Worm (Caenorhabditis elegans) whole organism, young adult: ENCODE measurements around the gene sra-28.
A peak's percentile ranks its signal among the peaks of the same experiment; 100 is the strongest.

ENCODE experiments used
- B0019.2 ChIP-seq: fragments of 200-800 bp; sonication (Bioruptor generic); conservative IDR thresholded peaks from 2 replicates; pipeline ENCODE4 v1.3.6; 2022; ENCODE audit warnings: missing genetic modification reagents, missing genetic modification characterization, missing compliant biosample characterization
- C06A6.2 ChIP-seq: fragments of 200-800 bp; sonication (Bioruptor generic); conservative IDR thresholded peaks from 2 replicates; pipeline ENCODE4 v1.3.6; 2022; ENCODE audit warnings: missing genetic modification characterization, missing compliant biosample characterization
- F22D6.2 ChIP-seq: sonication (generic microtip); optimal IDR thresholded peaks from 2 replicates; lab custom pipeline; 2016; ENCODE audit warnings: mild to moderate bottlenecking, missing genetic modification characterization, missing compliant biosample characterization
- F37B4.10 ChIP-seq: fragments of 200-800 bp; sonication (Bioruptor generic); IDR thresholded peaks from 2 replicates; pipeline ENCODE4 v1.3.6; 2022; ENCODE audit warnings: missing genetic modification characterization, missing compliant biosample characterization
- F39B2.1 ChIP-seq: fragments of 200-800 bp; sonication (Bioruptor generic); IDR thresholded peaks from 2 replicates; pipeline ENCODE4 v1.3.6; 2022; ENCODE audit warnings: missing genetic modification reagents, missing genetic modification characterization, missing compliant biosample characterization
- T07F8.4 ChIP-seq: sonication (generic microtip); optimal IDR thresholded peaks from 2 replicates; lab custom pipeline; 2016; ENCODE audit warnings: mild to moderate bottlenecking, missing genetic modification characterization, moderate library complexity, missing compliant biosample characterization
- T26A5.8 ChIP-seq: sonication (generic microtip); optimal IDR thresholded peaks from 2 replicates; lab custom pipeline; 2016; ENCODE audit warnings: missing genetic modification characterization, missing compliant biosample characterization
- Y67H2A.10 ChIP-seq: fragments of 200-800 bp; sonication (Bioruptor generic); conservative IDR thresholded peaks from 2 replicates; pipeline ENCODE4 v1.3.6; 2022; ENCODE audit warnings: missing genetic modification reagents, missing genetic modification characterization, missing compliant biosample characterization
- Y95B8A.8 ChIP-seq: fragments of 200-800 bp; sonication (Bioruptor generic); IDR thresholded peaks from 2 replicates; pipeline ENCODE4 v1.3.6; 2022; ENCODE audit warnings: missing genetic modification reagents, missing genetic modification characterization, missing compliant biosample characterization
- ZK185.1 ChIP-seq: sonication (generic microtip); optimal IDR thresholded peaks from 2 replicates; lab custom pipeline; 2016; ENCODE audit warnings: mild to moderate bottlenecking, missing genetic modification characterization, missing compliant biosample characterization; ENCODE audit not compliant: poor library complexity, severe bottlenecking
- akir-1 ChIP-seq: fragments of 200-800 bp; sonication (Bioruptor generic); optimal IDR thresholded peaks from 2 replicates; lab custom pipeline; 2018; ENCODE audit warnings: mild to moderate bottlenecking, missing genetic modification characterization, moderate library complexity, missing compliant biosample characterization
- aptf-3 ChIP-seq: fragments of 200-800 bp; sonication (Bioruptor generic); IDR thresholded peaks from 2 replicates; pipeline ENCODE4 v1.3.6; 2022; ENCODE audit warnings: missing genetic modification characterization, missing compliant biosample characterization
- athp-1 ChIP-seq: sonication (generic microtip); optimal IDR thresholded peaks from 2 replicates; lab custom pipeline; 2017; ENCODE audit warnings: mild to moderate bottlenecking, missing genetic modification characterization, missing compliant biosample characterization
- cebp-1 ChIP-seq, 2 experiments: fragments of 200-800 bp in 1 of 2; sonication (Bioruptor generic) in 1 of 2; sonication (generic microtip) in 1 of 2; IDR thresholded peaks in 1 of 2; optimal IDR thresholded peaks in 1 of 2; 2 replicates each; pipeline versions ENCODE4 v1.3.6 to Lab custom; 2017 to 2022; ENCODE audit warnings: missing compliant biosample characterization in 2 of 2, missing genetic modification characterization in 2 of 2, mild to moderate bottlenecking in 1 of 2, missing genetic modification reagents in 1 of 2, moderate library complexity in 1 of 2
- ceh-58 ChIP-seq: fragments of 200-800 bp; sonication (Bioruptor generic); IDR thresholded peaks from 2 replicates; pipeline ENCODE4 v1.3.6; 2022; ENCODE audit warnings: missing genetic modification characterization, missing compliant biosample characterization
- ceh-79 ChIP-seq: sonication (generic microtip); optimal IDR thresholded peaks from 2 replicates; lab custom pipeline; 2017; ENCODE audit warnings: mild to moderate bottlenecking, missing genetic modification characterization, missing compliant biosample characterization
- chd-7 ChIP-seq: sonication (generic microtip); optimal IDR thresholded peaks from 2 replicates; lab custom pipeline; 2016; ENCODE audit warnings: mild to moderate bottlenecking, missing genetic modification characterization, moderate library complexity, missing compliant biosample characterization
- egl-18 ChIP-seq: fragments of 200-800 bp; sonication (Bioruptor generic); IDR thresholded peaks from 2 replicates; pipeline ENCODE4 v1.3.6; 2022; ENCODE audit warnings: missing genetic modification reagents, missing genetic modification characterization, missing compliant biosample characterization
- egrh-3 ChIP-seq: fragments of 200-800 bp; sonication (Bioruptor generic); IDR thresholded peaks from 2 replicates; pipeline ENCODE4 v1.3.6; 2022; ENCODE audit warnings: missing genetic modification reagents, missing genetic modification characterization, missing compliant biosample characterization
- ekl-4 ChIP-seq: fragments of 200-800 bp; sonication (Bioruptor generic); IDR thresholded peaks from 2 replicates; pipeline ENCODE4 v1.3.6; 2022; ENCODE audit warnings: missing genetic modification reagents, missing genetic modification characterization, missing compliant biosample characterization
- hmg-1.2 ChIP-seq: fragments of 200-800 bp; sonication (Bioruptor generic); IDR thresholded peaks from 2 replicates; pipeline ENCODE4 v1.3.6; 2022; ENCODE audit warnings: missing genetic modification reagents, missing genetic modification characterization, missing compliant biosample characterization
- hsf-1 ChIP-seq: fragments of 200-800 bp; sonication (Bioruptor generic); IDR thresholded peaks from 2 replicates; pipeline ENCODE4 v1.3.6; 2022; ENCODE audit warnings: missing genetic modification reagents, missing genetic modification characterization, missing compliant biosample characterization
- lag-1 ChIP-seq: fragments of 200-800 bp; sonication (Bioruptor generic); IDR thresholded peaks from 2 replicates; pipeline ENCODE4 v1.3.6; 2022; ENCODE audit warnings: missing genetic modification reagents, missing genetic modification characterization, missing compliant biosample characterization
- lin-26 ChIP-seq: fragments of 200-800 bp; sonication (Bioruptor generic); IDR thresholded peaks from 2 replicates; pipeline ENCODE4 v1.3.6; 2022; ENCODE audit warnings: missing genetic modification reagents, missing genetic modification characterization, missing compliant biosample characterization
- lin-35 ChIP-seq, 3 experiments: fragments of 150-350 bp in 2 of 3; sonication (generic microtip) in 1 of 3; optimal IDR thresholded peaks; 2 replicates each; lab custom pipeline; 2014 to 2018; ENCODE audit warnings: missing biosample characterization in 3 of 3, missing genetic modification characterization in 3 of 3, missing genetic modification reagents in 3 of 3
- lsl-1 ChIP-seq: fragments of 200-800 bp; sonication (Bioruptor generic); optimal IDR thresholded peaks from 2 replicates; lab custom pipeline; 2018; ENCODE audit warnings: mild to moderate bottlenecking, missing genetic modification characterization, moderate library complexity, missing compliant biosample characterization
- madf-10 ChIP-seq: sonication (generic microtip); optimal IDR thresholded peaks from 2 replicates; lab custom pipeline; 2016; ENCODE audit warnings: mild to moderate bottlenecking, missing genetic modification characterization, missing compliant biosample characterization
- mcd-1 ChIP-seq: fragments of 200-800 bp; sonication (Bioruptor generic); IDR thresholded peaks from 2 replicates; pipeline ENCODE4 v1.3.6; 2022; ENCODE audit warnings: missing genetic modification reagents, missing genetic modification characterization, missing compliant biosample characterization
- nfya-2 ChIP-seq: fragments of 200-800 bp; sonication (Bioruptor generic); IDR thresholded peaks from 2 replicates; pipeline ENCODE4 v1.3.6; 2022; ENCODE audit warnings: missing genetic modification reagents, missing genetic modification characterization, missing compliant biosample characterization
- nhr-120 ChIP-seq: fragments of 200-800 bp; sonication (Bioruptor generic); IDR thresholded peaks from 2 replicates; pipeline ENCODE4 v1.3.6; 2022; ENCODE audit warnings: missing genetic modification characterization, missing compliant biosample characterization
- pbrm-1 ChIP-seq: fragments of 200-800 bp; sonication (Bioruptor generic); IDR thresholded peaks from 2 replicates; pipeline ENCODE4 v1.3.6; 2022; ENCODE audit warnings: missing genetic modification reagents, missing genetic modification characterization, missing compliant biosample characterization
- sea-2 ChIP-seq: fragments of 200-800 bp; sonication (Bioruptor generic); IDR thresholded peaks from 2 replicates; pipeline ENCODE4 v1.3.6; 2022; ENCODE audit warnings: missing genetic modification characterization, missing compliant biosample characterization
- tbx-9 ChIP-seq: sonication (generic microtip); optimal IDR thresholded peaks from 2 replicates; lab custom pipeline; 2016; ENCODE audit warnings: borderline replicate concordance, missing genetic modification characterization, inconsistent platforms, missing compliant biosample characterization
- tlf-1 ChIP-seq: fragments of 200-800 bp; sonication (Bioruptor generic); optimal IDR thresholded peaks from 2 replicates; lab custom pipeline; 2018; ENCODE audit warnings: mild to moderate bottlenecking, missing genetic modification characterization, missing compliant biosample characterization
- unc-130 ChIP-seq: sonication (generic microtip); optimal IDR thresholded peaks from 2 replicates; lab custom pipeline; 2016; ENCODE audit warnings: missing genetic modification reagents, missing genetic modification characterization, missing compliant biosample characterization
- unc-62 ChIP-seq: fragments of 150-350 bp; optimal IDR thresholded peaks from 2 replicates; lab custom pipeline; 2014; ENCODE audit warnings: missing biosample characterization, missing genetic modification reagents, missing genetic modification characterization
- ztf-18 ChIP-seq: sonication (generic microtip); optimal IDR thresholded peaks from 2 replicates; lab custom pipeline; 2016; ENCODE audit warnings: missing genotype, mild to moderate bottlenecking, missing genetic modification characterization, missing compliant biosample characterization
- ztf-25 ChIP-seq: fragments of 200-800 bp; sonication (Bioruptor generic); IDR thresholded peaks from 2 replicates; pipeline ENCODE4 v1.3.6; 2022; ENCODE audit warnings: missing genetic modification reagents, missing genetic modification characterization, missing compliant biosample characterization

sra-28 gene

ce11 chrII:6573677-6574076, at the start of gene sra-28:
Gene sra-28 (minus strand): TSS chrII:6573777.
- no peak for TF ChIP-seq unc-62
- no peak for TF ChIP-seq hsf-1 (GFP tag; lab: Robert Waterston, UW)
- no peak for TF ChIP-seq F37B4.10 (GFP tag; lab: Robert Waterston, UW)
- no peak for TF ChIP-seq athp-1 (tag; lab: Kevin White, UChicago)
- TF ChIP-seq egrh-3 (GFP tag; lab: Robert Waterston, UW) = no peak
- no peak for TF ChIP-seq pbrm-1 (GFP tag; lab: Robert Waterston, UW)
- no peak for TF ChIP-seq C06A6.2 (GFP tag; lab: Robert Waterston, UW)
- no peak for TF ChIP-seq akir-1
- TF ChIP-seq aptf-3 (GFP tag; lab: Robert Waterston, UW) = no peak
- TF ChIP-seq ztf-18 = no peak
- no peak for TF ChIP-seq lin-26 (GFP tag; lab: Robert Waterston, UW)
- no peak for TF ChIP-seq ZK185.1 (tag; lab: Kevin White, UChicago)
- TF ChIP-seq sea-2 = no peak
- no peak for TF ChIP-seq ekl-4 (GFP tag; lab: Robert Waterston, UW)
- TF ChIP-seq lin-35 (GFP tag; optimal IDR thresholded peaks at IDR 0.05; lab: Kevin White, UChicago) = no peak
- no peak for TF ChIP-seq unc-130
- TF ChIP-seq F22D6.2 (tag; lab: Kevin White, UChicago) = no peak
- no peak for TF ChIP-seq ztf-25
- TF ChIP-seq, all 124 proteins: peak for 0

- TF ChIP-seq F39B2.1 (GFP tag; lab: Robert Waterston, UW) (no peak), egl-18 (GFP tag; lab: Robert Waterston, UW) (no peak), chd-7 (tag; lab: Kevin White, UChicago) (no peak), lsl-1 (GFP tag; lab: Kevin White, UChicago) (no peak), Y67H2A.10 (GFP tag; lab: Robert Waterston, UW) (no peak), T07F8.4 (tag; lab: Kevin White, UChicago) (no peak), nfya-2 (GFP tag; lab: Robert Waterston, UW) (no peak), B0019.2 (GFP tag; lab: Robert Waterston, UW) (no peak), tlf-1 (GFP tag; lab: Kevin White, UChicago) (no peak), tbx-9 (no peak), madf-10 (tag; lab: Kevin White, UChicago) (no peak), T26A5.8 (tag; lab: Kevin White, UChicago) (no peak), ceh-79 (no peak), athp-1 (tag; lab: Kevin White, UChicago) (no peak), cebp-1 (GFP tag; IDR thresholded peaks at IDR 0.05; lab: Robert Waterston, UW) (no peak), cebp-1 (tag; optimal IDR thresholded peaks at IDR 0.05; lab: Kevin White, UChicago) (no peak), nhr-120 (GFP tag; lab: Robert Waterston, UW) (no peak), mcd-1 (GFP tag; lab: Robert Waterston, UW) (no peak)
These were observed 48.3 kb upstream of the sra-28 start, which contains the start of gene F54H5.3 for ce11 chrII:6621886-6622285. Gene F54H5.3 (plus strand): TSS chrII:6622186.

ce11 chrII:6619007-6619406, 45.4 kb upstream of the sra-28 start:
- TF ChIP-seq lag-1 (GFP tag; lab: Robert Waterston, UW) = no peak
- TF ChIP-seq hmg-1.2 = peak; percentile 60; the same call in 1 of the 2 replicates
- no peak for TF ChIP-seq B0019.2 (GFP tag; lab: Robert Waterston, UW)
- no peak for TF ChIP-seq ceh-58
- TF ChIP-seq Y95B8A.8 (GFP tag; lab: Robert Waterston, UW) = no peak
